Worm (Caenorhabditis elegans) whole organism, L2 larva: Measurements from ENCODE around the gene zer-1.

Source experiments
- elt-3 ChIP-seq: sonication (generic microtip); optimal IDR thresholded peaks from 2 replicates; lab custom pipeline; 2017; ENCODE audit warnings: missing biosample characterization, missing genetic modification characterization
- mab-5 ChIP-seq: fragments of 150-350 bp; optimal IDR thresholded peaks from 2 replicates; lab custom pipeline; 2014; ENCODE audit warnings: missing biosample characterization, missing genetic modification characterization

DNA sequence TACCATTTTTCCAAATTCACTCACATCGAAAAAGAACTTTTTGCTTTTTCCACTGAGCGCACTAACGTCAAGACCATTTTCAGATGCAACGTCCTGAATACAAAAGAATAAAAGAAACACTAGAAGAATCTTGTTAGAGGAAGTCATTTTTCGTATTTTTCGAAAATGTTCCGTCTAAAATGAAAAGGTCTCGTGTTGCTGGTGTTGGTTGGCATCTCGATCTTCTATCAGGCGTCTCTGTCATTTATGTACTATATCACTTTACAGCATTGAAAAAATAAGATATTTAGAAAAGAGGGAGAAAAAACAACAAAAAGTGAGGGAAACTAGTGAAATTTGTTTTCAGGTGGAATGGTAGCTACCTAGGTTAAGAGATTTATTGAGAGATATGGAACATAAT is 45.4 kb downstream of the zer-1 start, which contains the start of gene K02F3.9:
- TF ChIP-seq elt-3 (tag; lab: Kevin White, UChicago) = no peak
- TF ChIP-seq mab-5 = no peak
